Worm (Caenorhabditis elegans): ENCODE data around the gene T07F10.3.

DNA sequence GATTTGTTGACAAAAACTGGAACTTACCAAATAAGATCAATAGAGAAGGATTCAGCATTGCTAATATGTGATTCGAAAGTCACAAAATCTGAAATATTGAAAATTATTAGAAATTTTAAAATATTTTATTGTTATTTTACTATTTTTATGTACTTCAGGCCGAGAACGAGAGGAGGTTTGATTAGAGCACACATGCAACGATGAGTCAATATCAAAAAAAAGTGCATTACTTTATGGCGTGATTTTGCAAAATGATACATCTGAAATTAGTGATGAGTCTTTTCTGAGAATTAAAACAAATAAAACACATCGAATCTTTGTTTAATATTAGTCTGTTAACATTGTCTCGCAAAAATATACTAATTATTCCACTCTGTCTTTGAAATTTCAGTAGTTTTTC lies 25.1 kb downstream of the T07F10.3 start:
- no peak for TF ChIP-seq jun-1 (tag; optimal IDR thresholded peaks at IDR 0.05)
- TF ChIP-seq elt-1 (tag; optimal IDR thresholded peaks at IDR 0.05), result no peak
- no peak for TF ChIP-seq nhr-237 (tag; optimal IDR thresholded peaks at IDR 0.05)
- no peak for TF ChIP-seq mdl-1 (tag; optimal IDR thresholded peaks at IDR 0.05)
- no peak for TF ChIP-seq pha-4 (tag; optimal IDR thresholded peaks at IDR 0.05)
- TF ChIP-seq ama-1 (optimal IDR thresholded peaks at IDR 0.05), result no peak
- no peak for TF ChIP-seq snpc-4 (tag; optimal IDR thresholded peaks at IDR 0.05)
- TF ChIP-seq ztf-11 (tag; optimal IDR thresholded peaks at IDR 0.05), result no peak
- TF ChIP-seq nhr-76 (tag; optimal IDR thresholded peaks at IDR 0.05), result no peak
- TF ChIP-seq zag-1 (tag; optimal IDR thresholded peaks at IDR 0.05), result no peak
- no peak for TF ChIP-seq aly-2 (tag; optimal IDR thresholded peaks at IDR 0.05)
- TF ChIP-seq ZK546.5 (tag; optimal IDR thresholded peaks at IDR 0.05), result no peak
- TF ChIP-seq unc-62 (GFP tag; optimal IDR thresholded peaks at IDR 0.05), result no peak

Data from whole organism, L3 larva.